Worm (Caenorhabditis elegans): ENCODE data around the gene T23B12.6.
A peak's percentile ranks its signal among the peaks of the same experiment; 100 is the strongest.

The T23B12.6 gene

DNA sequence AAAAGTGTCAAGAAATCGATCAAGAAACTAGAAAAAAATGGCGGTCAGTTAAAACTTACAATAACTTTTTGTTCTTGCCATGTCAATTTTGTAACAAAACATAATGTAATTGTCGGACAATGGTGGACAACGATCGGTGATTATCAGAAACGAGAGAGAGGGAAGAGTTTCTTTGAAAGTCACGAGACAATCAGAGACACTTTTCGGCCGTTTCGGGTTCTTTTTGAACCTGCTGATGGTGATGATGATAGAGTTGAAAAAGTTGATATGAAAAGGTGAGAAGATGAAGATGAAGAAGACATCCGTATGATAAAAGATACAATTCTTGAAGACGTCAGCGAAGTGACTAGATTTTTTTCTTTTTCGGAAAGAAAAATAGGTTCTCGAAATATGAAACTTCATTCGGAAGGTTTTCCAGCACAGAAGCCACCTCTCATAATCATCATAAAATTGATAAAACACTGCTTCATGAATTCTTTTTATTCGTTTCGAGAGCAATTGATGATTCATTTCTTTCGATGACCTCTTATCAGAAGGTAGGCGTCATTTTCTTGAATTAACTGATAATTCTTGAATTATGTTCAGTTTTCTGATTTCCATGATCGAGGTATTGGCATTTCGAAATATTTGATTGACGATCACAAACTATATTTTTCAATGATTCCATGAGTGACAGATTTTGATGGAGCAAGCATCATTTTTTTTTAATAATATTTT is 33.3 kb downstream of the T23B12.6 start (continued):
- no peak for TF ChIP-seq Y48G9A.11 (GFP tag; IDR thresholded peaks at IDR 0.05)
- no peak for TF ChIP-seq zip-2 (tag; optimal IDR thresholded peaks at IDR 0.05)
- no peak for TF ChIP-seq nhr-28 (tag; optimal IDR thresholded peaks at IDR 0.05)
- TF ChIP-seq dpl-1 (GFP tag; optimal IDR thresholded peaks at IDR 0.05), result no peak
- TF ChIP-seq egl-27 (tag; optimal IDR thresholded peaks at IDR 0.05), result no peak
- TF ChIP-seq nhr-42 (GFP tag; IDR thresholded peaks at IDR 0.05), result no peak
- no peak for TF ChIP-seq nhr-111 (GFP tag; optimal IDR thresholded peaks at IDR 0.05)
- TF ChIP-seq set-16 (GFP tag; IDR thresholded peaks at IDR 0.05), result no peak
- TF ChIP-seq lsy-2 (tag; optimal IDR thresholded peaks at IDR 0.05), result no peak
- no peak for TF ChIP-seq pqm-1 (tag; optimal IDR thresholded peaks at IDR 0.05)

DNA sequence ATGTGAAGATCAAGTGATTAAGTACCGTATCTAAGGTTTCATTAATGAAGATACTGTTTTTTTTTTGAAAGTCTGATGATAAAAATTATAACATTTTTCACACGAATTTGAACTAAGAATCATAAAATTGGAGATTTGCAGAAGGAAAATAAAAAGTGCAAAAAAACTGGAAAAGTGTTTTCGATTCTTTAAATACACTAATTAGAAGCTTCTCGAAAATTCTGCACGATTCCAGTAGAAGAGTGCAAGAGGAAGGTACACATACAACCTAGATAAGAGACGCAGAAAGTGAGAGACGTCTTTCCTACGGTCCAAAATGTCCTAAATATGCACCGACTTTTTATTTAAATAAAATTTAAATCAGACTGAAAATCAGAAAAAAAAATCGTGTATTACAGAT is 34.0 kb downstream of the T23B12.6 start:
- TF ChIP-seq daf-12 (tag; optimal IDR thresholded peaks at IDR 0.05) (no peak), dve-1 (tag; optimal IDR thresholded peaks at IDR 0.05; ENCODE audit: insufficient read depth) (peak; percentile 6), lin-38 (GFP tag; IDR thresholded peaks at IDR 0.05) (0 out of 2 replicates have a peak, but pooled peaks have one; percentile 17), daf-16 (GFP tag; optimal IDR thresholded peaks at IDR 0.05) (no peak), daf-16 (tag; optimal IDR thresholded peaks at IDR 0.05) (peak; percentile 18), mdl-1 (tag; optimal IDR thresholded peaks at IDR 0.05) (no peak), lsy-2 (tag; optimal IDR thresholded peaks at IDR 0.05) (peak in 1 of 2 experiments; percentile 23), aha-1 (tag) (peak; percentile 68), nhr-48 (tag; optimal IDR thresholded peaks at IDR 0.05) (peak; percentile 14)

DNA sequence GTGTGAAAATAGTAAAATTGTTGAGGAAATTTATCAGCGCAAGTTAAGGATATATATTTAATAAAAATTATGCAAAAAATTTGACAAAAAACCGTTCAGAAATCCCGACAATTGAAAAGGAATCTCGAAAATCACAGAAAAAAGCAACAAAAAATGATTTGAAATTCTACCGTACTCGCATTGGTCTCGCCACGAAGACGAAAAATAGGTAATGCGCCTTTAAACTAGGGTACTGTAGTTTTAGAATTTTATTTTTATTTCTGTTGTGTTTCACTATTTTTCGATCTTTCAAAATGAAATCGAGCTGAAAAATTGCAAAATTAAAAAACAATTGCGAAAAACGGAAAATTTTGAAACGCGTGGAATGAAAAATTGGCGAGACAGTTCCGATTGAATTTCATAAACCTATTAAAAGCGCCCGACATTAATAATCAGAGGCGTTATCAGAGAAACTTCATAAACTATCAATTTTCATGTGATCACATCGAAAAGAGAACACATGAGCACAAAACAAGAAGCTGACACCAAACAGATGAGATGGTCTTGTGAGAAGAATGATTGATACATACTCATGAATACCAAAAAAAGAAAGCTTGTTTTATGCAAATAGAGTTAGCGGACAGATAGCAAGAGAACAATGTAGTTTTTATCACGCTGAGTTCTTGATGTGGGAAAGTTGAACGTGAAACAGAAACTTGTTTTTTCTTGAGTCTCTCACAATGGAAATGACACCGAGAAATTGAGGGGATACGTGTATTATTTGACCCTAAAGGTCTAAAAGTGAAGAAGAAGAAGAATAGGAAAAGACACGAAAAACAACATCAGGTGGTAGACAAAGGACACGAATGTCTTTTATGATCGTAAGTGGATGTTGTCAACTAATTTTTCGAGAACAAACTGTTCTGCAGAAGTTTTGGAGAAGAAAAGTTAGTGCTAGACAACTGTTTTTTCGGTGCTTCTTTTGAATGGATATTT is 35.1 kb downstream of the T23B12.6 start:
- TF ChIP-seq lim-7 (GFP tag; IDR thresholded peaks at IDR 0.05) (no peak), nhr-76 (tag; optimal IDR thresholded peaks at IDR 0.05) (no peak), lin-29 (GFP tag; IDR thresholded peaks at IDR 0.05) (no peak), F49E8.2 (tag; optimal IDR thresholded peaks at IDR 0.05; ENCODE audit: borderline replicate concordance) (peak; percentile 12), attf-4 (tag; optimal IDR thresholded peaks at IDR 0.05) (no peak), pha-4 (GFP tag; IDR thresholded peaks at IDR 0.05) (0 out of 2 replicates have a peak, but pooled peaks have one; percentile 13), pha-4 (tag; optimal IDR thresholded peaks at IDR 0.05) (no peak), nhr-48 (tag; optimal IDR thresholded peaks at IDR 0.05) (peak; percentile 46), mes-2 (tag; optimal IDR thresholded peaks at IDR 0.05; ENCODE audit: poor library complexity, severe bottlenecking) (peak; percentile 19), dmd-9 (GFP tag; IDR thresholded peaks at IDR 0.05) (no peak), T20F7.1 (GFP tag; optimal IDR thresholded peaks at IDR 0.05) (peak; percentile 22), mdt-29 (GFP tag; IDR thresholded peaks at IDR 0.05) (no peak), hlh-11 (tag; optimal IDR thresholded peaks at IDR 0.05) (peak; percentile 93), snpc-1.2 (GFP tag; IDR thresholded peaks at IDR 0.05) (0 out of 2 replicates have a peak, but pooled peaks have one; percentile 36), madf-9 (GFP tag; conservative IDR thresholded peaks at IDR 0.05) (no peak), ceh-32 (tag; optimal IDR thresholded peaks at IDR 0.05; ENCODE audit: poor library complexity) (no peak), ceh-44 (GFP tag; IDR thresholded peaks at IDR 0.05) (no peak), hlh-30 (tag; optimal IDR thresholded peaks at IDR 0.05; ENCODE audit: insufficient read depth) (peak; percentile 86), egl-27 (tag; optimal IDR thresholded peaks at IDR 0.05) (no peak), mdl-1 (tag; optimal IDR thresholded peaks at IDR 0.05) (peak in 1 of 2 experiments; percentile 44), Y5F2A.4 (GFP tag; optimal IDR thresholded peaks at IDR 0.05) (no peak), dpl-1 (GFP tag; optimal IDR thresholded peaks at IDR 0.05) (no peak), daf-16 (GFP tag; optimal IDR thresholded peaks at IDR 0.05) (no peak), daf-16 (tag; optimal IDR thresholded peaks at IDR 0.05) (peak; percentile 76), egl-43 (GFP tag; IDR thresholded peaks at IDR 0.05) (no peak), zip-2 (tag; optimal IDR thresholded peaks at IDR 0.05) (no peak), lsy-2 (tag; optimal IDR thresholded peaks at IDR 0.05) (peak in 1 of 2 experiments; percentile 42), lin-1 (GFP tag; IDR thresholded peaks at IDR 0.05) (peak; percentile 46; the same call in 1 of the 2 replicates), Y48G9A.11 (GFP tag; IDR thresholded peaks at IDR 0.05) (peak; percentile 19; the same call in 1 of the 2 replicates), lin-38 (GFP tag; IDR thresholded peaks at IDR 0.05) (0 out of 2 replicates have a peak, but pooled peaks have one; percentile 5), tra-1 (GFP tag; IDR thresholded peaks at IDR 0.05) (0 out of 2 replicates have a peak, but pooled peaks have one; percentile 46), nhr-10 (tag; optimal IDR thresholded peaks at IDR 0.05) (no peak), nhr-77 (tag; optimal IDR thresholded peaks at IDR 0.05) (peak; percentile 69), nhr-28 (tag; optimal IDR thresholded peaks at IDR 0.05) (peak; percentile 78)
